Worm (Caenorhabditis elegans): ENCODE measurements around the gene msrp-4.

msrp-4 gene

ce11 chrII:799700-800099, 22.9 kb downstream of the msrp-4 start, which contains the start of gene F46F5.14:
F46F5.14 (plus strand) TSS chrII:800000.
- TF ChIP-seq ama-1 (optimal IDR thresholded peaks at IDR 0.05): no peak
- TF ChIP-seq lin-39 (tag; optimal IDR thresholded peaks at IDR 0.05): no peak
- no peak for TF ChIP-seq hmg-1.1 (GFP tag; IDR thresholded peaks at IDR 0.05)
- no peak for TF ChIP-seq nhr-41 (GFP tag; IDR thresholded peaks at IDR 0.05)
- TF ChIP-seq mes-2 (tag; optimal IDR thresholded peaks at IDR 0.05; ENCODE audit: poor library complexity, severe bottlenecking): no peak
- no peak for TF ChIP-seq hlh-30 (tag; optimal IDR thresholded peaks at IDR 0.05; ENCODE audit: insufficient read depth)
- no peak for TF ChIP-seq mdl-1 (tag; optimal IDR thresholded peaks at IDR 0.05)
- no peak for TF ChIP-seq nhr-11 (tag; optimal IDR thresholded peaks at IDR 0.05)
- TF ChIP-seq aly-2 (tag; optimal IDR thresholded peaks at IDR 0.05): no peak
- no peak for TF ChIP-seq lsy-2 (tag; optimal IDR thresholded peaks at IDR 0.05)
- TF ChIP-seq nhr-76 (tag; optimal IDR thresholded peaks at IDR 0.05): no peak
- TF ChIP-seq daf-12 (tag; optimal IDR thresholded peaks at IDR 0.05): no peak
- no peak for TF ChIP-seq daf-16 (GFP tag; optimal IDR thresholded peaks at IDR 0.05)
- no peak for TF ChIP-seq daf-16 (tag; optimal IDR thresholded peaks at IDR 0.05)
- no peak for TF ChIP-seq saeg-2 (GFP tag; IDR thresholded peaks at IDR 0.05)
- no peak for TF ChIP-seq Y48G9A.11 (GFP tag; IDR thresholded peaks at IDR 0.05)
- TF ChIP-seq ztf-11 (tag; optimal IDR thresholded peaks at IDR 0.05): no peak
- no peak for TF ChIP-seq ceh-20 (GFP tag; IDR thresholded peaks at IDR 0.05)
- TF ChIP-seq ZK337.2 (GFP tag; IDR thresholded peaks at IDR 0.05): no peak

ce11 chrII:797445-797844, 25.2 kb downstream of the msrp-4 start:
- no peak for TF ChIP-seq ceh-62 (tag; optimal IDR thresholded peaks at IDR 0.05)
- TF ChIP-seq nhr-42 (GFP tag; IDR thresholded peaks at IDR 0.05): no peak
- peak; percentile 91 for TF ChIP-seq aha-1 (tag)
- no peak for TF ChIP-seq unc-39 (tag; optimal IDR thresholded peaks at IDR 0.05)

- TF ChIP-seq unc-62 (GFP tag; optimal IDR thresholded peaks at IDR 0.05 in 1 of 2) (peak in 1 of 2 experiments; percentile 93), unc-62 (tag; optimal IDR thresholded peaks at IDR 0.05) (no peak), dmd-6 (GFP tag; IDR thresholded peaks at IDR 0.05) (no peak)
Observed at ce11 chrII:796916-797315, 25.7 kb downstream of the msrp-4 start.

ce11 chrII:791828-792227, 30.8 kb downstream of the msrp-4 start, which contains the start of gene F46F5.1:
F46F5.1 (minus strand) TSS chrII:791928.
- TF ChIP-seq Y105C5A.15 (GFP tag; IDR thresholded peaks at IDR 0.05) (no peak), rbr-2 (tag; optimal IDR thresholded peaks at IDR 0.05) (no peak), nhr-102 (tag; optimal IDR thresholded peaks at IDR 0.05) (no peak), nhr-41 (GFP tag; IDR thresholded peaks at IDR 0.05) (no peak), lin-29 (GFP tag; IDR thresholded peaks at IDR 0.05) (no peak), gei-8 (GFP tag; optimal IDR thresholded peaks at IDR 0.05) (no peak), nhr-25 (tag; optimal IDR thresholded peaks at IDR 0.05; ENCODE audit: borderline replicate concordance, insufficient read depth) (no peak), nhr-77 (tag; optimal IDR thresholded peaks at IDR 0.05) (no peak), php-3 (GFP tag; IDR thresholded peaks at IDR 0.05) (no peak), nhr-48 (tag; optimal IDR thresholded peaks at IDR 0.05) (no peak), nhr-237 (tag; optimal IDR thresholded peaks at IDR 0.05) (no peak), ztf-11 (tag; optimal IDR thresholded peaks at IDR 0.05) (no peak), dpl-1 (GFP tag; optimal IDR thresholded peaks at IDR 0.05) (no peak), aha-1 (tag) (no peak)

ce11 chrII:788139-788538, 34.5 kb downstream of the msrp-4 start, which contains the start of gene F46F5.15:
F46F5.15 (plus strand) TSS chrII:788439.
- TF ChIP-seq daf-12 (tag; optimal IDR thresholded peaks at IDR 0.05) (no peak), D1046.2 (GFP tag; IDR thresholded peaks at IDR 0.05) (no peak), ztf-7 (tag; optimal IDR thresholded peaks at IDR 0.05) (no peak), php-3 (GFP tag; IDR thresholded peaks at IDR 0.05) (no peak), daf-16 (GFP tag; optimal IDR thresholded peaks at IDR 0.05) (no peak), daf-16 (tag; optimal IDR thresholded peaks at IDR 0.05) (no peak), F10B5.3 (tag; optimal IDR thresholded peaks at IDR 0.05) (no peak), lin-15B (tag; optimal IDR thresholded peaks at IDR 0.05) (no peak), F26F4.8 (GFP tag; conservative IDR thresholded peaks at IDR 0.05) (no peak), ama-1 (optimal IDR thresholded peaks at IDR 0.05) (no peak)
